Fruit fly (Drosophila melanogaster): Measurements from ENCODE around the gene CG42481.

DNA sequence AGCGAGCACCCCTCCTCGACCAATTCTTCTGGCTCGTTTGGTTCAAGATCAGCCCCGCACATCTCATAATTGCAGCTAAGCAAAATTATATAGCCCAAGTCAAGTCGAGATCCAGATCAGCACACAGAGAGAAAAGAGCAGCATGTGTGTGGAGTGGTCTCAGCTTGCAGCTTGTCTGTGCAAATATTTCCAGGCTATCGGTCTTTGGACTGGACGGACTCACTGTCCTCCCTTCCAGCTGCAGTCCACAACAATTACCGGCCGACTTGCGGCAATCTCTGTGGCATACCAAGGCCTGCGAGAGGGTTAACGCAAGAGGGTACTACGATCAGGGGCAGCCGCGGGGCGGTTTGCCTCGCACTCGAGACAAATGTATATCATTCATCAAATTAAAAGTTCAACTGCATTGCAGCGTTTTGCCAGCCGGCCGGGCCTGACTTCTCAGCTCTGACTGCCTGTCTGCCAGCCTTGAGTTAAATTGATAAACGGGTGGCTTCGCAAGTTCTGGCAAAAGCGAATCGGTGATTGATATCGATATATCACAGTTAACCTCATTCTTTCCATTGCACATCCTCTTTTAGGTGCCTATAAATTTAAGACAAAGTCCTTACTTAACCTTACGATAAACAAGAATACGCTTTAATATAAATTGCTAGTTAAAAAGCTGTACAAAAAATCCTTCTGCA is 43.3 kb downstream of the CG42481 start:
- TF ChIP-seq ttk (optimal IDR thresholded peaks at IDR 0.05) (no peak), h (optimal IDR thresholded peaks at IDR 0.05) (no peak), Sin3A (optimal IDR thresholded peaks at IDR 0.05) (no peak)

Measured in Kc167 (cell line).